Worm (Caenorhabditis elegans) whole organism, L4 larva: ENCODE measurements around the gene Y49E10.4.

ENCODE experiments used
- ceh-28 ChIP-seq: fragments of 150-350 bp; optimal IDR thresholded peaks from 2 replicates; lab custom pipeline; 2014; ENCODE audit warnings: missing biosample characterization, missing genetic modification reagents, missing genetic modification characterization
- ceh-82 ChIP-seq: sonication (generic microtip); optimal IDR thresholded peaks from 2 replicates; lab custom pipeline; 2017; ENCODE audit warnings: missing biosample characterization, missing genetic modification characterization
- fkh-10 ChIP-seq: fragments of 150-350 bp; optimal IDR thresholded peaks from 2 replicates; lab custom pipeline; 2014; ENCODE audit warnings: missing biosample characterization, missing genetic modification reagents, missing genetic modification characterization
- fos-1 ChIP-seq: fragments of 150-350 bp; optimal IDR thresholded peaks from 2 replicates; lab custom pipeline; 2014; ENCODE audit warnings: missing biosample characterization, missing genetic modification characterization
- hif-1 ChIP-seq, 2 experiments: sonication (generic microtip); optimal IDR thresholded peaks; 2 replicates each; lab custom pipeline; 2016 to 2017; ENCODE audit warnings: missing compliant biosample characterization in 2 of 2, missing genetic modification characterization in 2 of 2, missing genetic modification reagents in 2 of 2, missing genotype in 2 of 2, mild to moderate bottlenecking in 1 of 2
- mdl-1 ChIP-seq, 2 experiments: fragments of 150-350 bp in 1 of 2; sonication (generic microtip) in 1 of 2; optimal IDR thresholded peaks; 2 replicates each; lab custom pipeline; 2014 to 2017; ENCODE audit warnings: missing biosample characterization in 2 of 2, missing genetic modification characterization in 2 of 2
- nhr-237 ChIP-seq: sonication (generic microtip); optimal IDR thresholded peaks from 2 replicates; lab custom pipeline; 2017; ENCODE audit warnings: missing biosample characterization, missing genetic modification characterization
- pqm-1 ChIP-seq: sonication (generic microtip); optimal IDR thresholded peaks from 2 replicates; lab custom pipeline; 2017; ENCODE audit warnings: missing biosample characterization, missing genetic modification characterization
- skn-1 ChIP-seq: fragments of 150-350 bp; optimal IDR thresholded peaks from 2 replicates; lab custom pipeline; 2014; ENCODE audit warnings: missing biosample characterization, missing genetic modification characterization
- snpc-4 ChIP-seq: fragments of 150-350 bp; optimal IDR thresholded peaks from 2 replicates; lab custom pipeline; 2014; ENCODE audit warnings: missing biosample characterization, missing genetic modification characterization
- ztf-7 ChIP-seq: fragments of 150-350 bp; optimal IDR thresholded peaks from 2 replicates; lab custom pipeline; 2014; ENCODE audit warnings: missing biosample characterization, missing genetic modification characterization

DNA sequence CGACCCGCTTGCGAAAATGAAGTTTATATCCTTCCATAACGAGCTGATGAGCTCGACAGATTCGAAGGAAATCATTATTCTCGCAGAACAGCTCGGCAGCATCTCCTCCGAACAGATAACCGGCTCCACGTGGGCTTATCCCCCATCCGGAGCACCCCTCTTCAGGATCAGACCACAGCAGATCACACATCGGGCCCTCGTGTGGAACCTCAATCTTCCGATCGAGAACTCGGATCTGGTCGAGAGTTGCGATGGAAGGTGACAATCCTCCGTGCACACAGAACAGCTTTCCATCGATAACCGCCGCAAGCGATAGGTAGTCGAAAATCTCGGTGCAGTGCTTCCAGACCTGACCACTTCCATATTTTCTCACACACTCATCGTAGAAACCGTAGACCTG, 8.0 kb downstream of the Y49E10.4 start:
- TF ChIP-seq pqm-1 (tag; lab: Kevin White, UChicago) (no peak), snpc-4 (tag; lab: Kevin White, UChicago) (no peak), fkh-10 (GFP tag; lab: Kevin White, UChicago) (no peak), mdl-1 (tag; optimal IDR thresholded peaks at IDR 0.05; lab: Kevin White, UChicago) (no peak), hif-1 (tag; optimal IDR thresholded peaks at IDR 0.05; lab: Kevin White, UChicago) (no peak), nhr-237 (tag; lab: Kevin White, UChicago) (no peak), skn-1 (tag; lab: Kevin White, UChicago) (no peak), ceh-28 (tag; lab: Kevin White, UChicago) (no peak), fos-1 (tag; lab: Kevin White, UChicago) (no peak), ceh-82 (tag; lab: Kevin White, UChicago) (no peak), ztf-7 (no peak)
